Worm (Caenorhabditis elegans): Measurements from ENCODE around the gene lite-1.

ce11 chrX:6245499-6245898 lies 14.9 kb upstream of the lite-1 start:
- TF ChIP-seq sea-2 (GFP tag; IDR thresholded peaks at IDR 0.05) (no peak), F33H1.4 (GFP tag; IDR thresholded peaks at IDR 0.05) (no peak), Y56A3A.18 (GFP tag; IDR thresholded peaks at IDR 0.05) (no peak), dpff-1 (tag; optimal IDR thresholded peaks at IDR 0.05) (no peak), nfyb-1 (GFP tag; IDR thresholded peaks at IDR 0.05) (no peak), ets-4 (GFP tag; optimal IDR thresholded peaks at IDR 0.05) (no peak), nhr-120 (GFP tag; IDR thresholded peaks at IDR 0.05) (no peak), snpc-4 (GFP tag; optimal IDR thresholded peaks at IDR 0.05) (no peak), snpc-4 (tag; optimal IDR thresholded peaks at IDR 0.05) (no peak), ZK185.1 (tag; optimal IDR thresholded peaks at IDR 0.05; ENCODE audit: poor library complexity, severe bottlenecking) (no peak), F57C9.4 (tag; optimal IDR thresholded peaks at IDR 0.05) (no peak), madf-10 (tag; optimal IDR thresholded peaks at IDR 0.05) (no peak), fkh-3 (tag; optimal IDR thresholded peaks at IDR 0.05) (no peak), ztf-3 (GFP tag; optimal IDR thresholded peaks at IDR 0.05) (no peak), ceh-40 (GFP tag; IDR thresholded peaks at IDR 0.05) (no peak)

Data from whole organism, young adult.